Fruit fly (Drosophila melanogaster) whole organism, embryonic: ENCODE results near the gene Cul6.
A peak's percentile ranks its signal among the peaks of the same experiment; 100 is the strongest.

Experiments
- Atf6 ChIP-seq: fragments of 200-800 bp; sonication (Bioruptor generic); IDR thresholded peaks from 2 replicates; pipeline ENCODE4 v1.3.6; 2022; ENCODE audit warnings: missing biosample characterization, missing genetic modification characterization
- Blimp-1 ChIP-seq: fragments of 200-800 bp; sonication (Bioruptor generic); optimal IDR thresholded peaks from 3 replicates; lab custom pipeline; 2018; ENCODE audit warnings: missing biosample characterization, missing genetic modification characterization, mild to moderate bottlenecking, moderate library complexity, missing genetic modification reagents
- CG11504 ChIP-seq: fragments of 200-800 bp; sonication (Bioruptor generic); optimal IDR thresholded peaks from 3 replicates; lab custom pipeline; 2019; ENCODE audit warnings: missing biosample characterization, mild to moderate bottlenecking, missing genetic modification characterization, moderate library complexity
- CG11723 ChIP-seq: fragments of 200-800 bp; sonication (Bioruptor generic); optimal IDR thresholded peaks from 2 replicates; lab custom pipeline; 2017; ENCODE audit warnings: missing biosample characterization, mild to moderate bottlenecking, missing genetic modification characterization
- CG14050 ChIP-seq: fragments of 200-800 bp; sonication (Bioruptor generic); IDR thresholded peaks from 3 replicates; pipeline ENCODE4 v1.3.6; 2022; ENCODE audit warnings: missing biosample characterization, missing genetic modification characterization
- CG14441 ChIP-seq: fragments of 200-800 bp; sonication (Bioruptor generic); IDR thresholded peaks from 2 replicates; pipeline ENCODE4 v1.3.6; 2022; ENCODE audit warnings: missing biosample characterization, missing genetic modification characterization
- CG17361 ChIP-seq: fragments of 200-800 bp; sonication (Bioruptor generic); IDR thresholded peaks from 3 replicates; pipeline ENCODE4 v1.3.6; 2022; ENCODE audit warnings: missing biosample characterization, missing genetic modification characterization
- CG32767 ChIP-seq: fragments of 200-800 bp; sonication (Bioruptor generic); IDR thresholded peaks from 2 replicates; pipeline ENCODE4 v1.3.6; 2022; ENCODE audit warnings: missing biosample characterization, missing genetic modification characterization
- CG3995 ChIP-seq: fragments of 200-800 bp; sonication (Bioruptor generic); optimal IDR thresholded peaks from 3 replicates; lab custom pipeline; 2016; ENCODE audit warnings: missing biosample characterization, missing genetic modification characterization
- CG5245 ChIP-seq: fragments of 200-800 bp; sonication (Bioruptor generic); optimal IDR thresholded peaks from 3 replicates; lab custom pipeline; 2016; ENCODE audit warnings: missing biosample characterization, missing genetic modification characterization
- CG6791 ChIP-seq: fragments of 200-800 bp; sonication (Bioruptor generic); IDR thresholded peaks from 3 replicates; pipeline ENCODE4 v1.3.6; 2022; ENCODE audit warnings: missing biosample characterization, missing genetic modification characterization; ENCODE audit not compliant: partially characterized antibody
- CG7357 ChIP-seq: fragments of 200-800 bp; sonication (Bioruptor generic); IDR thresholded peaks from 3 replicates; pipeline ENCODE4 v1.3.6; 2022; ENCODE audit warnings: missing biosample characterization, missing genetic modification characterization
- CG7745 ChIP-seq: fragments of 200-800 bp; sonication (Bioruptor generic); optimal IDR thresholded peaks from 2 replicates; lab custom pipeline; 2018; ENCODE audit warnings: missing biosample characterization, mild to moderate bottlenecking, missing genetic modification characterization, moderate library complexity
- CoRest ChIP-seq: fragments of 200-800 bp; sonication (Bioruptor generic); optimal IDR thresholded peaks from 3 replicates; lab custom pipeline; 2018; ENCODE audit warnings: missing biosample characterization, mild to moderate bottlenecking, missing genetic modification characterization, moderate library complexity
- CrebB ChIP-seq: fragments of 200-800 bp; sonication (Bioruptor generic); optimal IDR thresholded peaks from 3 replicates; lab custom pipeline; 2018; ENCODE audit warnings: missing biosample characterization, mild to moderate bottlenecking, missing genetic modification characterization
- Doc3 ChIP-seq: fragments of 200-800 bp; sonication (Bioruptor generic); IDR thresholded peaks from 3 replicates; pipeline ENCODE4 v1.3.6; 2022; ENCODE audit warnings: missing biosample characterization, missing genetic modification characterization; ENCODE audit not compliant: partially characterized antibody
- Dref ChIP-seq: fragments of 200-800 bp; sonication (Bioruptor generic); IDR thresholded peaks from 2 replicates; pipeline ENCODE4 v1.3.6; 2022; ENCODE audit warnings: missing biosample characterization, missing genetic modification characterization
- H2.0 ChIP-seq: fragments of 200-800 bp; sonication (Bioruptor generic); IDR thresholded peaks from 2 replicates; pipeline ENCODE4 v1.3.6; 2022; ENCODE audit warnings: missing biosample characterization, missing genetic modification characterization
- HHEX ChIP-seq: fragments of 200-800 bp; sonication (Bioruptor generic); optimal IDR thresholded peaks from 3 replicates; lab custom pipeline; 2017; ENCODE audit warnings: missing biosample characterization, mild to moderate bottlenecking, missing genetic modification characterization, missing genetic modification reagents
- Hey ChIP-seq: fragments of 200-800 bp; sonication (Bioruptor generic); optimal IDR thresholded peaks from 3 replicates; lab custom pipeline; 2018; ENCODE audit warnings: missing biosample characterization, mild to moderate bottlenecking, missing genetic modification characterization
- Hr51 ChIP-seq, 2 experiments: fragments of 200-800 bp; sonication (Bioruptor generic); optimal IDR thresholded peaks; 2 replicates in 1 of 2; 3 replicates in 1 of 2; lab custom pipeline; 2016 to 2018; ENCODE audit warnings: missing biosample characterization in 2 of 2, missing genetic modification characterization in 2 of 2, mild to moderate bottlenecking in 1 of 2, moderate library complexity in 1 of 2
- Hr78 ChIP-seq, 2 experiments: fragments of 200-800 bp in 1 of 2; fragments of >200 bp in 1 of 2; sonication (Bioruptor generic) in 1 of 2; optimal IDR thresholded peaks; 2 replicates each; lab custom pipeline; 2017 to 2019; ENCODE audit warnings: missing biosample characterization in 2 of 2, missing genetic modification characterization in 2 of 2, mild to moderate bottlenecking in 1 of 2, moderate library complexity in 1 of 2
- Kr ChIP-seq: fragments of 200-800 bp; sonication (Bioruptor generic); optimal IDR thresholded peaks from 2 replicates; lab custom pipeline; 2017; ENCODE audit warnings: missing biosample characterization, mild to moderate bottlenecking, missing genetic modification characterization
- Sox100B ChIP-seq: fragments of 200-800 bp; sonication (Bioruptor generic); optimal IDR thresholded peaks from 3 replicates; lab custom pipeline; 2018; ENCODE audit warnings: missing biosample characterization, mild to moderate bottlenecking, missing genetic modification characterization
- Stat92E ChIP-seq, 3 experiments: fragments of >200 bp in 2 of 3; fragments of 200-800 bp in 1 of 3; sonication (Bioruptor generic) in 1 of 3; optimal IDR thresholded peaks; 2 replicates each; lab custom pipeline; 2017 to 2019; ENCODE audit warnings: missing biosample characterization in 3 of 3, missing genetic modification characterization in 3 of 3, mild to moderate bottlenecking in 1 of 3, moderate library complexity in 1 of 3
- Vsx1 ChIP-seq: fragments of 200-800 bp; sonication (Bioruptor generic); optimal IDR thresholded peaks from 2 replicates; lab custom pipeline; 2017; ENCODE audit warnings: missing biosample characterization, mild to moderate bottlenecking, missing genetic modification characterization, missing genetic modification reagents
- abd-A ChIP-seq: fragments of 200-800 bp; sonication (Bioruptor generic); optimal IDR thresholded peaks from 3 replicates; lab custom pipeline; 2019; ENCODE audit warnings: missing biosample characterization, mild to moderate bottlenecking, missing genetic modification characterization, moderate library complexity
- ac ChIP-seq: fragments of 200-800 bp; sonication (Bioruptor generic); optimal IDR thresholded peaks from 3 replicates; lab custom pipeline; 2017; ENCODE audit warnings: missing biosample characterization, mild to moderate bottlenecking, missing genetic modification characterization
- ci ChIP-seq: fragments of 200-800 bp; sonication (Bioruptor generic); IDR thresholded peaks from 3 replicates; pipeline ENCODE4 v1.3.6; 2022; ENCODE audit warnings: missing biosample characterization, missing genetic modification characterization
- dimm ChIP-seq: fragments of 200-800 bp; sonication (Bioruptor generic); IDR thresholded peaks from 2 replicates; pipeline ENCODE4 v1.3.6; 2022; ENCODE audit warnings: missing biosample characterization, missing genetic modification characterization
- fd3F ChIP-seq: fragments of 200-800 bp; sonication (Bioruptor generic); optimal IDR thresholded peaks from 2 replicates; lab custom pipeline; 2018; ENCODE audit warnings: missing biosample characterization, mild to moderate bottlenecking, missing genetic modification characterization, moderate library complexity
- ham ChIP-seq: fragments of 200-800 bp; sonication (Bioruptor generic); IDR thresholded peaks from 2 replicates; pipeline ENCODE4 v1.3.6; 2022; ENCODE audit warnings: missing biosample characterization, missing genetic modification characterization
- hb ChIP-seq: fragments of 200-800 bp; sonication (Bioruptor generic); IDR thresholded peaks from 3 replicates; pipeline ENCODE4 v1.3.6; 2022; ENCODE audit warnings: missing biosample characterization, missing genetic modification characterization; ENCODE audit not compliant: partially characterized antibody
- nmo ChIP-seq: fragments of 200-800 bp; sonication (Bioruptor generic); optimal IDR thresholded peaks from 2 replicates; lab custom pipeline; 2018; ENCODE audit warnings: missing biosample characterization, mild to moderate bottlenecking, missing genetic modification characterization, moderate library complexity
- odd ChIP-seq: fragments of 200-800 bp; sonication (Bioruptor generic); optimal IDR thresholded peaks from 2 replicates; lab custom pipeline; 2017; ENCODE audit warnings: missing biosample characterization, mild to moderate bottlenecking, missing genetic modification characterization
- rib ChIP-seq: fragments of 200-800 bp; sonication (Bioruptor generic); IDR thresholded peaks from 2 replicates; pipeline ENCODE4 v1.3.6; 2022; ENCODE audit warnings: missing biosample characterization, missing genetic modification characterization
- sim ChIP-seq: fragments of 200-800 bp; sonication (Bioruptor generic); IDR thresholded peaks from 2 replicates; pipeline ENCODE4 v1.3.6; 2022; ENCODE audit warnings: missing biosample characterization, missing genetic modification characterization
- wdn ChIP-seq: fragments of 200-800 bp; sonication (Bioruptor generic); IDR thresholded peaks from 2 replicates; pipeline ENCODE4 v1.3.6; 2022; ENCODE audit warnings: missing biosample characterization, missing genetic modification characterization
- zf30C ChIP-seq: fragments of 200-800 bp; sonication (Bioruptor generic); optimal IDR thresholded peaks from 3 replicates; lab custom pipeline; 2018; ENCODE audit warnings: missing biosample characterization, mild to moderate bottlenecking, missing genetic modification characterization

Cul6 gene

DNA sequence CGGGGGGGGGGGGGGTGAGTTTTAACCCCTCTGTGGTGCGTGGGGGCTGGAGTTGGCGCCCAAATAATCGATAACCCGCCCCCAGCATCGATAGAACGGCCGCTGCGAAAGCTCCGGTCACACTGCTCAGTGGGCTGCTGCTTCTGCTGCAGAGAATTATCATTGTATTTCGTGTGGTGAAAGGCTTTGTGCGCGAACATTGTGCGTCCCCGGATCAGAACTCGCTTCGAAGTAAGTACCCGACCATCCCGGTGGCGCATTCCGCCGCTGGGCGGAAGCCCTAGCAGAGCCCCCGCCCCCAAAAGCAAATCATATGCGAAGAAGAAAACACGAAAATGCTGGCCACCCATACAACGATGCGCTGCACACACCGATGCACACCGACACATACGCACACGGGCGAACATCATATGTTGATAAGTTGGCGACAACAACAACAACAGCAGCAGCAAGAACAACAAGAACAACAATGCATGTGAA, 32.9 kb upstream of the Cul6 start, which contains the start of gene Syx13 (continued):
- TF ChIP-seq CrebB (tag; lab: Kevin White, UChicago), result peak; percentile 14
- no peak for TF ChIP-seq dimm
- peak in 1 of 2 experiments; percentile 1 for TF ChIP-seq Hr78 (GFP tag; optimal IDR thresholded peaks at IDR 0.05; lab: Kevin White, UChicago)
- TF ChIP-seq ham (GFP tag; lab: Robert Waterston, UW), result no peak
- TF ChIP-seq Vsx1 (GFP tag; lab: Kevin White, UChicago), result no peak
- TF ChIP-seq Hr51 (GFP tag; optimal IDR thresholded peaks at IDR 0.05; lab: Kevin White, UChicago), result no peak
- 0 out of 2 replicates have a peak, but pooled peaks have one; percentile 22 for TF ChIP-seq CG32767
- TF ChIP-seq CG11504 (tag; lab: Kevin White, UChicago), result no peak
- no peak for TF ChIP-seq Atf6 (GFP tag; lab: Robert Waterston, UW)
- TF ChIP-seq CG5245 (GFP tag; lab: Kevin White, UChicago), result no peak
- peak; percentile 36; the same call in 1 of the 3 replicates for TF ChIP-seq CG17361 (GFP tag; lab: Robert Waterston, UW)
- peak; percentile 1 for TF ChIP-seq HHEX (GFP tag; lab: Kevin White, UChicago)
- no peak for TF ChIP-seq CG7745 (tag; lab: Kevin White, UChicago)
- no peak for TF ChIP-seq Hey (tag; lab: Kevin White, UChicago)
- peak; percentile 73 for TF ChIP-seq CG6791
- TF ChIP-seq CoRest, result peak; percentile 32
- peak; percentile 8; the same call in 1 of the 2 replicates for TF ChIP-seq CG14441 (GFP tag; lab: Robert Waterston, UW)
- TF ChIP-seq Blimp-1 (GFP tag; lab: Kevin White, UChicago), result no peak
- TF ChIP-seq Doc3 (GFP tag; lab: Robert Waterston, UW), result peak; percentile 54; the same call in 1 of the 3 replicates
- no peak for TF ChIP-seq CG11723
- peak; percentile 27; the same call in 1 of the 3 replicates for TF ChIP-seq CG7357 (GFP tag; lab: Robert Waterston, UW)
- TF ChIP-seq CG14050 (GFP tag; lab: Robert Waterston, UW), result no peak
- peak; percentile 25; the same call in 2 of the 3 replicates for TF ChIP-seq ci
- TF ChIP-seq wdn (GFP tag; lab: Robert Waterston, UW), result no peak
- TF ChIP-seq abd-A (tag; lab: Kevin White, UChicago), result no peak
- no peak for TF ChIP-seq CG3995
- TF ChIP-seq nmo, result peak; percentile 35
- no peak for TF ChIP-seq zf30C
- TF ChIP-seq Sox100B (GFP tag; lab: Kevin White, UChicago), result no peak
- peak; percentile 64; the same call in 2 of the 3 replicates for TF ChIP-seq hb (GFP tag; lab: Robert Waterston, UW)
- TF ChIP-seq H2.0 (GFP tag; lab: Robert Waterston, UW), result no peak
- TF ChIP-seq Dref (GFP tag; lab: Robert Waterston, UW), result peak; percentile 94
- no peak for TF ChIP-seq odd
- TF ChIP-seq Kr (GFP tag; lab: Kevin White, UChicago), result no peak
- no peak for TF ChIP-seq sim (GFP tag; lab: Robert Waterston, UW)
- no peak for TF ChIP-seq fd3F
- no peak for TF ChIP-seq ac (GFP tag; lab: Kevin White, UChicago)
- TF ChIP-seq rib (GFP tag; lab: Robert Waterston, UW), result 0 out of 2 replicates have a peak, but pooled peaks have one; percentile 14
- peak in 1 of 3 experiments; percentile 21 for TF ChIP-seq Stat92E (GFP tag; optimal IDR thresholded peaks at IDR 0.05; lab: Kevin White, UChicago)
